Worm (Caenorhabditis elegans) whole organism, young adult: ENCODE results near the gene kel-1.

ENCODE experiments used
- D2030.7 ChIP-seq: fragments of 200-800 bp; sonication (Bioruptor generic); IDR thresholded peaks from 2 replicates; pipeline ENCODE4 v1.3.6; 2022; ENCODE audit warnings: missing genetic modification reagents, missing genetic modification characterization, missing compliant biosample characterization
- F10E7.11 ChIP-seq: sonication (generic microtip); optimal IDR thresholded peaks from 2 replicates; lab custom pipeline; 2017; ENCODE audit warnings: mild to moderate bottlenecking, missing genetic modification characterization, moderate library complexity, missing compliant biosample characterization
- F23B12.7 ChIP-seq: sonication (generic microtip); optimal IDR thresholded peaks from 2 replicates; lab custom pipeline; 2017; ENCODE audit warnings: missing genetic modification characterization, mild to moderate bottlenecking, missing compliant biosample characterization, antibody characterized with exemption, moderate library complexity; ENCODE audit not compliant: insufficient read depth
- F39B2.1 ChIP-seq: fragments of 200-800 bp; sonication (Bioruptor generic); IDR thresholded peaks from 2 replicates; pipeline ENCODE4 v1.3.6; 2022; ENCODE audit warnings: missing genetic modification reagents, missing genetic modification characterization, missing compliant biosample characterization
- F52B5.7 ChIP-seq: sonication (generic microtip); optimal IDR thresholded peaks from 2 replicates; lab custom pipeline; 2016; ENCODE audit warnings: mild to moderate bottlenecking, missing genetic modification characterization, missing compliant biosample characterization
- F55B11.4 ChIP-seq: sonication (generic microtip); optimal IDR thresholded peaks from 2 replicates; lab custom pipeline; 2016; ENCODE audit warnings: missing compliant biosample characterization, missing genetic modification characterization, borderline replicate concordance; ENCODE audit not compliant: insufficient read depth
- F57A8.1 ChIP-seq: fragments of 200-800 bp; sonication (Bioruptor generic); optimal IDR thresholded peaks from 2 replicates; lab custom pipeline; 2018; ENCODE audit warnings: mild to moderate bottlenecking, missing genetic modification characterization, moderate library complexity, missing compliant biosample characterization
- T07F8.4 ChIP-seq: sonication (generic microtip); optimal IDR thresholded peaks from 2 replicates; lab custom pipeline; 2016; ENCODE audit warnings: mild to moderate bottlenecking, missing genetic modification characterization, moderate library complexity, missing compliant biosample characterization
- Y53G8AR.9 ChIP-seq: fragments of 200-800 bp; sonication (Bioruptor generic); conservative IDR thresholded peaks from 2 replicates; pipeline ENCODE4 v1.3.6; 2022; ENCODE audit warnings: missing genetic modification reagents, missing genetic modification characterization, missing compliant biosample characterization
- Y67H2A.10 ChIP-seq: fragments of 200-800 bp; sonication (Bioruptor generic); conservative IDR thresholded peaks from 2 replicates; pipeline ENCODE4 v1.3.6; 2022; ENCODE audit warnings: missing genetic modification reagents, missing genetic modification characterization, missing compliant biosample characterization
- ZK185.1 ChIP-seq: sonication (generic microtip); optimal IDR thresholded peaks from 2 replicates; lab custom pipeline; 2016; ENCODE audit warnings: mild to moderate bottlenecking, missing genetic modification characterization, missing compliant biosample characterization; ENCODE audit not compliant: poor library complexity, severe bottlenecking
- akir-1 ChIP-seq: fragments of 200-800 bp; sonication (Bioruptor generic); optimal IDR thresholded peaks from 2 replicates; lab custom pipeline; 2018; ENCODE audit warnings: mild to moderate bottlenecking, missing genetic modification characterization, moderate library complexity, missing compliant biosample characterization
- aptf-3 ChIP-seq: fragments of 200-800 bp; sonication (Bioruptor generic); IDR thresholded peaks from 2 replicates; pipeline ENCODE4 v1.3.6; 2022; ENCODE audit warnings: missing genetic modification characterization, missing compliant biosample characterization
- atf-7 ChIP-seq: sonication (generic microtip); optimal IDR thresholded peaks from 2 replicates; lab custom pipeline; 2017; ENCODE audit warnings: mild to moderate bottlenecking, missing genetic modification characterization, missing compliant biosample characterization
- athp-1 ChIP-seq: sonication (generic microtip); optimal IDR thresholded peaks from 2 replicates; lab custom pipeline; 2017; ENCODE audit warnings: mild to moderate bottlenecking, missing genetic modification characterization, missing compliant biosample characterization
- bed-1 ChIP-seq: fragments of 200-800 bp; sonication (Bioruptor generic); IDR thresholded peaks from 2 replicates; pipeline ENCODE4 v1.3.6; 2022; ENCODE audit warnings: missing genetic modification reagents, missing genetic modification characterization, missing compliant biosample characterization
- bed-2 ChIP-seq: fragments of 200-800 bp; sonication (Bioruptor generic); IDR thresholded peaks from 2 replicates; pipeline ENCODE4 v1.3.6; 2022; ENCODE audit warnings: missing genetic modification reagents, missing genetic modification characterization, missing compliant biosample characterization
- ceh-40 ChIP-seq: fragments of 200-800 bp; sonication (Bioruptor generic); IDR thresholded peaks from 2 replicates; pipeline ENCODE4 v1.3.6; 2022; ENCODE audit warnings: missing genetic modification characterization, missing compliant biosample characterization
- ceh-58 ChIP-seq: fragments of 200-800 bp; sonication (Bioruptor generic); IDR thresholded peaks from 2 replicates; pipeline ENCODE4 v1.3.6; 2022; ENCODE audit warnings: missing genetic modification characterization, missing compliant biosample characterization
- ceh-91 ChIP-seq: fragments of 200-800 bp; sonication (Bioruptor generic); IDR thresholded peaks from 2 replicates; pipeline ENCODE4 v1.3.6; 2022; ENCODE audit warnings: missing genetic modification reagents, missing genetic modification characterization, missing compliant biosample characterization
- dox-1 ChIP-seq: fragments of 200-800 bp; sonication (Bioruptor generic); IDR thresholded peaks from 2 replicates; pipeline ENCODE4 v1.3.6; 2022; ENCODE audit warnings: missing genetic modification reagents, missing genetic modification characterization, missing compliant biosample characterization
- egl-18 ChIP-seq: fragments of 200-800 bp; sonication (Bioruptor generic); IDR thresholded peaks from 2 replicates; pipeline ENCODE4 v1.3.6; 2022; ENCODE audit warnings: missing genetic modification reagents, missing genetic modification characterization, missing compliant biosample characterization
- ets-4 ChIP-seq: fragments of 200-800 bp; sonication (Bioruptor generic); optimal IDR thresholded peaks from 2 replicates; lab custom pipeline; 2018; ENCODE audit warnings: mild to moderate bottlenecking, missing genetic modification characterization, missing compliant biosample characterization
- gei-17 ChIP-seq: fragments of 200-800 bp; sonication (Bioruptor generic); optimal IDR thresholded peaks from 2 replicates; lab custom pipeline; 2018; ENCODE audit warnings: mild to moderate bottlenecking, missing genetic modification characterization, missing compliant biosample characterization
- hlh-12 ChIP-seq: sonication (generic microtip); optimal IDR thresholded peaks from 2 replicates; lab custom pipeline; 2016; ENCODE audit warnings: missing genetic modification characterization, missing compliant biosample characterization
- hlh-26 ChIP-seq: fragments of 200-800 bp; sonication (Bioruptor generic); conservative IDR thresholded peaks from 2 replicates; pipeline ENCODE4 v1.3.6; 2022; ENCODE audit warnings: missing genetic modification reagents, missing genetic modification characterization, missing compliant biosample characterization
- hmg-1.2 ChIP-seq: fragments of 200-800 bp; sonication (Bioruptor generic); IDR thresholded peaks from 2 replicates; pipeline ENCODE4 v1.3.6; 2022; ENCODE audit warnings: missing genetic modification reagents, missing genetic modification characterization, missing compliant biosample characterization
- lag-1 ChIP-seq: fragments of 200-800 bp; sonication (Bioruptor generic); IDR thresholded peaks from 2 replicates; pipeline ENCODE4 v1.3.6; 2022; ENCODE audit warnings: missing genetic modification reagents, missing genetic modification characterization, missing compliant biosample characterization
- lin-26 ChIP-seq: fragments of 200-800 bp; sonication (Bioruptor generic); IDR thresholded peaks from 2 replicates; pipeline ENCODE4 v1.3.6; 2022; ENCODE audit warnings: missing genetic modification reagents, missing genetic modification characterization, missing compliant biosample characterization
- lin-35 ChIP-seq, 3 experiments: fragments of 150-350 bp in 2 of 3; sonication (generic microtip) in 1 of 3; optimal IDR thresholded peaks; 2 replicates each; lab custom pipeline; 2014 to 2018; ENCODE audit warnings: missing biosample characterization in 3 of 3, missing genetic modification characterization in 3 of 3, missing genetic modification reagents in 3 of 3
- lin-40 ChIP-seq: sonication (generic microtip); optimal IDR thresholded peaks from 2 replicates; lab custom pipeline; 2016; ENCODE audit warnings: missing genetic modification characterization, mild to moderate bottlenecking, missing compliant biosample characterization, missing genotype, missing genetic modification reagents
- lir-1 ChIP-seq: fragments of 200-800 bp; sonication (Bioruptor generic); conservative IDR thresholded peaks from 2 replicates; pipeline ENCODE4 v1.3.6; 2022; ENCODE audit warnings: missing genetic modification reagents, missing genetic modification characterization, missing compliant biosample characterization
- lsl-1 ChIP-seq: fragments of 200-800 bp; sonication (Bioruptor generic); optimal IDR thresholded peaks from 2 replicates; lab custom pipeline; 2018; ENCODE audit warnings: mild to moderate bottlenecking, missing genetic modification characterization, moderate library complexity, missing compliant biosample characterization
- lsy-27 ChIP-seq: sonication (generic microtip); optimal IDR thresholded peaks from 2 replicates; lab custom pipeline; 2017; ENCODE audit warnings: missing genetic modification characterization, mild to moderate bottlenecking, missing compliant biosample characterization, antibody characterized with exemption, missing genotype, borderline replicate concordance; ENCODE audit not compliant: insufficient read depth
- madf-10 ChIP-seq: sonication (generic microtip); optimal IDR thresholded peaks from 2 replicates; lab custom pipeline; 2016; ENCODE audit warnings: mild to moderate bottlenecking, missing genetic modification characterization, missing compliant biosample characterization
- mcd-1 ChIP-seq: fragments of 200-800 bp; sonication (Bioruptor generic); IDR thresholded peaks from 2 replicates; pipeline ENCODE4 v1.3.6; 2022; ENCODE audit warnings: missing genetic modification reagents, missing genetic modification characterization, missing compliant biosample characterization
- mel-28 ChIP-seq: sonication (generic microtip); optimal IDR thresholded peaks from 2 replicates; lab custom pipeline; 2016; ENCODE audit warnings: borderline replicate concordance, mild to moderate bottlenecking, missing genetic modification characterization, missing compliant biosample characterization
- nfyb-1 ChIP-seq: fragments of 200-800 bp; sonication (Bioruptor generic); IDR thresholded peaks from 2 replicates; pipeline ENCODE4 v1.3.6; 2022; ENCODE audit warnings: missing genetic modification reagents, missing genetic modification characterization, missing compliant biosample characterization
- nhr-80 ChIP-seq: sonication (generic microtip); optimal IDR thresholded peaks from 2 replicates; lab custom pipeline; 2016; ENCODE audit warnings: missing genetic modification characterization, missing compliant biosample characterization
- rec-8 ChIP-seq, 2 experiments: sonication (generic microtip); optimal IDR thresholded peaks; 2 replicates each; lab custom pipeline; 2016; ENCODE audit warnings: mild to moderate bottlenecking in 2 of 2, missing genetic modification characterization in 2 of 2, missing genetic modification reagents in 2 of 2, missing genotype in 2 of 2, missing biosample characterization in 1 of 2, missing compliant biosample characterization in 1 of 2, moderate library complexity in 1 of 2
- snpc-1.3 ChIP-seq: sonication (generic microtip); optimal IDR thresholded peaks from 2 replicates; lab custom pipeline; 2017; ENCODE audit warnings: missing genetic modification characterization, mild to moderate bottlenecking, missing compliant biosample characterization, antibody characterized with exemption, moderate library complexity, missing genotype, missing genetic modification reagents; ENCODE audit not compliant: insufficient read depth
- somi-1 ChIP-seq: fragments of 200-800 bp; sonication (Bioruptor generic); optimal IDR thresholded peaks from 2 replicates; lab custom pipeline; 2018; ENCODE audit warnings: mild to moderate bottlenecking, missing genetic modification characterization, missing compliant biosample characterization
- sptf-2 ChIP-seq: fragments of 200-800 bp; sonication (Bioruptor generic); optimal IDR thresholded peaks from 2 replicates; lab custom pipeline; 2018; ENCODE audit warnings: mild to moderate bottlenecking, missing genetic modification characterization, missing compliant biosample characterization
- unc-62 ChIP-seq: fragments of 150-350 bp; optimal IDR thresholded peaks from 2 replicates; lab custom pipeline; 2014; ENCODE audit warnings: missing biosample characterization, missing genetic modification reagents, missing genetic modification characterization
- xnd-1 ChIP-seq: sonication (generic microtip); optimal IDR thresholded peaks from 2 replicates; lab custom pipeline; 2016; ENCODE audit warnings: missing genotype, missing genetic modification reagents, missing genetic modification characterization, missing compliant biosample characterization
- ztf-18 ChIP-seq: sonication (generic microtip); optimal IDR thresholded peaks from 2 replicates; lab custom pipeline; 2016; ENCODE audit warnings: missing genotype, mild to moderate bottlenecking, missing genetic modification characterization, missing compliant biosample characterization
- ztf-22 ChIP-seq: fragments of 200-800 bp; sonication (Bioruptor generic); optimal IDR thresholded peaks from 2 replicates; lab custom pipeline; 2018; ENCODE audit warnings: mild to moderate bottlenecking, missing genetic modification characterization, moderate library complexity, missing compliant biosample characterization

The kel-1 gene

ce11 chrII:11728545-11729105 is 39.9 kb downstream of the kel-1 start, which contains the start of gene alh-8:
Gene alh-8 (plus strand): TSS chrII:11729055.
- TF ChIP-seq unc-62 (GFP tag; lab: Kevin White, UChicago) (no peak), lir-1 (GFP tag; lab: Robert Waterston, UW) (0 out of 2 replicates have a peak, but pooled peaks have one; percentile 30), aptf-3 (GFP tag; lab: Robert Waterston, UW) (no peak), ets-4 (GFP tag; lab: Kevin White, UChicago) (no peak), ceh-40 (GFP tag; lab: Robert Waterston, UW) (no peak), hmg-1.2 (GFP tag; lab: Robert Waterston, UW) (peak; percentile 33; the same call in 1 of the 2 replicates), hlh-26 (no peak), nfyb-1 (0 out of 2 replicates have a peak, but pooled peaks have one; percentile 50), F39B2.1 (no peak), F57A8.1 (GFP tag; lab: Kevin White, UChicago) (no peak), ceh-58 (GFP tag; lab: Robert Waterston, UW) (no peak), ceh-91 (GFP tag; lab: Robert Waterston, UW) (no peak), nhr-80 (tag; lab: Kevin White, UChicago) (peak; percentile 88), lin-35 (GFP tag; optimal IDR thresholded peaks at IDR 0.05; lab: Kevin White, UChicago) (no peak), sptf-2 (GFP tag; lab: Kevin White, UChicago) (no peak), madf-10 (tag; lab: Kevin White, UChicago) (peak; percentile 22), athp-1 (tag; lab: Kevin White, UChicago) (peak; percentile 5), lag-1 (GFP tag; lab: Robert Waterston, UW) (no peak), ztf-22 (GFP tag; lab: Kevin White, UChicago) (peak; percentile 29), lsl-1 (GFP tag; lab: Kevin White, UChicago) (no peak), F52B5.7 (tag; lab: Kevin White, UChicago) (no peak), F10E7.11 (tag; lab: Kevin White, UChicago) (peak; percentile 51), ztf-18 (tag; lab: Kevin White, UChicago) (peak; percentile 10), bed-1 (GFP tag; lab: Robert Waterston, UW) (no peak), xnd-1 (tag; lab: Kevin White, UChicago) (no peak), T07F8.4 (no peak), akir-1 (no peak), gei-17 (GFP tag; lab: Kevin White, UChicago) (peak; percentile 30), hlh-12 (tag; lab: Kevin White, UChicago) (no peak), Y53G8AR.9 (peak; percentile 33; the same call in 1 of the 2 replicates), atf-7 (tag; lab: Kevin White, UChicago) (peak; percentile 61), mel-28 (tag; lab: Kevin White, UChicago) (no peak), lin-26 (GFP tag; lab: Robert Waterston, UW) (0 out of 2 replicates have a peak, but pooled peaks have one; percentile 40), snpc-1.3 (tag; lab: Kevin White, UChicago) (no peak), egl-18 (GFP tag; lab: Robert Waterston, UW) (no peak), F23B12.7 (no peak), bed-2 (GFP tag; lab: Robert Waterston, UW) (no peak), F55B11.4 (tag; lab: Kevin White, UChicago) (no peak), dox-1 (0 out of 2 replicates have a peak, but pooled peaks have one; percentile 25), lsy-27 (tag; lab: Kevin White, UChicago) (no peak), ZK185.1 (tag; lab: Kevin White, UChicago) (peak; percentile 40), Y67H2A.10 (no peak), rec-8 (tag; optimal IDR thresholded peaks at IDR 0.05; lab: Kevin White, UChicago) (no peak), lin-40 (tag; lab: Kevin White, UChicago) (peak; percentile 25), somi-1 (GFP tag; lab: Kevin White, UChicago) (peak; percentile 68), mcd-1 (GFP tag; lab: Robert Waterston, UW) (peak; percentile 62), D2030.7 (0 out of 2 replicates have a peak, but pooled peaks have one; percentile 14)
